Fruit fly (Drosophila melanogaster): ENCODE data around the gene CG32225.
A peak's percentile ranks its signal among the peaks of the same experiment; 100 is the strongest.

DNA sequence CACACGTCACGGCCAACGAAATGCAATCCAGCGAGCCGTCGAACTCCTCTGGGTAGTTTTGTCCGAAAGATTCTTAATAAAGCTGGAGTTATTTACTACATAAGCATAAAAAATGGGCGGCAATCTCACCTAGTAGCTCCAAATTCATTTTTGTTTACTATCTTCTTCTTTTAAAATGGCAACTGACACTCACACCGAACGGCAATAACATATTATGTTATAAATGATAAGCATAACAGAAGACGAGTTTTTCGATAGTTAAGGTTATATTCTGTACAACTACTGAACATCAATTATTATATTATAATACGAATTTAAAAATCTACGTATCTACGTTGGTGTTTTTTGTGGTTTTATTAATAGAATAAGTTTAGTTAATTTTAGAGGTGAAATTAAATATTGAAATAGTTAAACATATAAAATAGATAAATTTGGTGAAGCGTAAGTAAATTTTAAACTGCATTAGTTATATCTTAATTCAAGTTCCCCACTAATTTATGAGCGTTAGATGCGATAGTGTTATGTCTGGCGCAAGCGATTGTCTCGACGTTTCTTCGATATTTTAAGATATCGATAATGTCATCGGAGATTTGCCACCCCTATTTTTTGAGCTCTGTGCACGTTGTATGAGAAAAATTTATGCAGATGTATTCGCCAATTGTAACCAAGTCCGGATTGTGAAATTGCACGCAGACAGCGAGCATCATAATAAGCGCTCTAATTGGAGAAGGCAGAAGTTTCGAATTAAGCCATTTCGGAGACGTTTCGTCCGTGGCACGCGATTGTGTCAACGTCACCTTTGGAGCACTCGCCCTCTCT, 41.9 kb upstream of the CG32225 start, which contains the start of the genes Rbbp5 and eRF1:
- TF ChIP-seq CG8159 (tag; optimal IDR thresholded peaks at IDR 0.05) (peak; percentile 61), CG32121 (GFP tag; IDR thresholded peaks at IDR 0.05) (peak; percentile 62; the same call in 1 of the 2 replicates), CG34367 (tag; optimal IDR thresholded peaks at IDR 0.05) (no peak)

All from whole organism, pupa.